Worm (Caenorhabditis elegans) whole organism, L3 larva: ENCODE data around the gene Y66D12A.7.

Experiments
- R02D3.7 ChIP-seq: fragments of 150-350 bp; optimal IDR thresholded peaks from 2 replicates; lab custom pipeline; 2014; ENCODE audit warnings: missing biosample characterization, missing genetic modification characterization
- ZK546.5 ChIP-seq: sonication (generic microtip); optimal IDR thresholded peaks from 2 replicates; lab custom pipeline; 2017; ENCODE audit warnings: missing biosample characterization, missing genetic modification characterization
- fkh-10 ChIP-seq: sonication (generic microtip); optimal IDR thresholded peaks from 2 replicates; lab custom pipeline; 2017; ENCODE audit warnings: missing biosample characterization, missing genetic modification reagents, missing genetic modification characterization
- lin-39 ChIP-seq: fragments of 150-350 bp; optimal IDR thresholded peaks from 2 replicates; lab custom pipeline; 2018; ENCODE audit warnings: missing biosample characterization, missing genetic modification reagents, missing genetic modification characterization
- nfya-1 ChIP-seq: sonication (generic microtip); optimal IDR thresholded peaks from 2 replicates; lab custom pipeline; 2017; ENCODE audit warnings: missing genetic modification characterization, mild to moderate bottlenecking, missing compliant biosample characterization, antibody characterized with exemption, moderate library complexity; ENCODE audit not compliant: insufficient read depth
- snpc-4 ChIP-seq: fragments of 150-350 bp; optimal IDR thresholded peaks from 2 replicates; lab custom pipeline; 2014; ENCODE audit warnings: missing biosample characterization, missing genetic modification characterization

- TF ChIP-seq snpc-4 (tag; lab: Kevin White, UChicago) (no peak), R02D3.7 (no peak), ZK546.5 (tag; lab: Kevin White, UChicago) (no peak), nfya-1 (tag; lab: Kevin White, UChicago) (no peak), fkh-10 (GFP tag; lab: Kevin White, UChicago) (no peak), lin-39 (tag; lab: Kevin White, UChicago) (no peak)
Observed at ce11 chrIII:11614874-11615273, 34.6 kb upstream of the Y66D12A.7 start.
